Worm (Caenorhabditis elegans) whole organism, L2 larva: ENCODE measurements around the gene cest-17.

Experiments
- R02D3.7 ChIP-seq: fragments of 150-350 bp; optimal IDR thresholded peaks from 2 replicates; lab custom pipeline; 2014; ENCODE audit warnings: missing biosample characterization, missing genetic modification characterization
- ama-1 ChIP-seq: fragments of 150-350 bp; optimal IDR thresholded peaks from 2 replicates; lab custom pipeline; 2018; ENCODE audit warnings: inconsistent platforms
- ceh-16 ChIP-seq: fragments of 150-350 bp; optimal IDR thresholded peaks from 2 replicates; lab custom pipeline; 2014; ENCODE audit warnings: missing biosample characterization, missing genetic modification characterization
- ceh-82 ChIP-seq: fragments of 150-350 bp; optimal IDR thresholded peaks from 2 replicates; lab custom pipeline; 2014; ENCODE audit warnings: missing biosample characterization, missing genetic modification characterization
- mab-5 ChIP-seq: fragments of 150-350 bp; optimal IDR thresholded peaks from 2 replicates; lab custom pipeline; 2014; ENCODE audit warnings: missing biosample characterization, missing genetic modification characterization
- nhr-23 ChIP-seq: fragments of 150-350 bp; optimal IDR thresholded peaks from 2 replicates; lab custom pipeline; 2014; ENCODE audit warnings: missing biosample characterization, missing genetic modification reagents, missing genetic modification characterization
- nhr-237 ChIP-seq: fragments of 150-350 bp; optimal IDR thresholded peaks from 2 replicates; lab custom pipeline; 2014; ENCODE audit warnings: missing biosample characterization, missing genetic modification characterization
- nhr-25 ChIP-seq: fragments of 150-350 bp; sonication (generic microtip); optimal IDR thresholded peaks from 3 replicates; lab custom pipeline; 2014; ENCODE audit warnings: missing biosample characterization, missing genetic modification characterization
- nhr-77 ChIP-seq: fragments of 150-350 bp; optimal IDR thresholded peaks from 2 replicates; lab custom pipeline; 2014; ENCODE audit warnings: missing biosample characterization, missing genetic modification characterization
- snpc-4 ChIP-seq: fragments of 150-350 bp; optimal IDR thresholded peaks from 2 replicates; lab custom pipeline; 2014; ENCODE audit warnings: missing biosample characterization, missing genetic modification characterization
- zag-1 ChIP-seq: fragments of 150-350 bp; optimal IDR thresholded peaks from 2 replicates; lab custom pipeline; 2014; ENCODE audit warnings: missing biosample characterization, missing genetic modification characterization

ce11 chrV:8217118-8217517, 14.0 kb downstream of the cest-17 start:
- TF ChIP-seq nhr-237 (tag; lab: Kevin White, UChicago) (no peak), nhr-23 (tag; lab: Kevin White, UChicago) (no peak), R02D3.7 (tag; lab: Kevin White, UChicago) (no peak), nhr-77 (tag; lab: Kevin White, UChicago) (no peak), zag-1 (tag; lab: Kevin White, UChicago) (no peak), ama-1 (lab: Kevin White, UChicago) (no peak), mab-5 (tag; lab: Kevin White, UChicago) (no peak), ceh-16 (tag; lab: Kevin White, UChicago) (no peak), nhr-25 (tag; lab: Kevin White, UChicago) (no peak), snpc-4 (tag; lab: Kevin White, UChicago) (no peak), ceh-82 (tag; lab: Kevin White, UChicago) (no peak)
